Fruit fly (Drosophila melanogaster) whole organism, embryonic: ENCODE measurements around the gene sad.
A peak's percentile ranks its signal among the peaks of the same experiment; 100 is the strongest.

Experiments used
- B-H1 ChIP-seq: fragments of 200-800 bp; sonication (Bioruptor generic); IDR thresholded peaks from 3 replicates; pipeline ENCODE4 v1.3.6; 2022; ENCODE audit warnings: missing biosample characterization, missing genetic modification characterization
- CG11093 ChIP-seq: fragments of 200-800 bp; sonication (Bioruptor generic); IDR thresholded peaks from 3 replicates; pipeline ENCODE4 v1.3.6; 2022; ENCODE audit warnings: missing biosample characterization, missing genetic modification characterization
- CG11723 ChIP-seq: fragments of 200-800 bp; sonication (Bioruptor generic); optimal IDR thresholded peaks from 2 replicates; lab custom pipeline; 2017; ENCODE audit warnings: missing biosample characterization, mild to moderate bottlenecking, missing genetic modification characterization
- CG1233 ChIP-seq: fragments of 200-800 bp; sonication (Bioruptor generic); optimal IDR thresholded peaks from 4 replicates; lab custom pipeline; 2018; ENCODE audit warnings: missing biosample characterization, mild to moderate bottlenecking, missing genetic modification characterization
- CG13424 ChIP-seq: fragments of 200-800 bp; sonication (Bioruptor generic); optimal IDR thresholded peaks from 2 replicates; lab custom pipeline; 2019; ENCODE audit warnings: missing biosample characterization, mild to moderate bottlenecking, missing genetic modification characterization, moderate library complexity
- CG13894 ChIP-seq: fragments of 200-800 bp; sonication (Bioruptor generic); optimal IDR thresholded peaks from 3 replicates; lab custom pipeline; 2018; ENCODE audit warnings: missing biosample characterization, mild to moderate bottlenecking, missing genetic modification characterization, moderate library complexity
- CG16813 ChIP-seq: fragments of 200-800 bp; sonication (Bioruptor generic); IDR thresholded peaks from 3 replicates; pipeline ENCODE4 v1.3.6; 2022; ENCODE audit warnings: missing biosample characterization, missing genetic modification characterization; ENCODE audit not compliant: partially characterized antibody
- CG17612 ChIP-seq: fragments of 200-800 bp; sonication (Bioruptor generic); IDR thresholded peaks from 2 replicates; pipeline ENCODE4 v1.3.6; 2022; ENCODE audit warnings: missing biosample characterization, missing genetic modification characterization
- CG31441 ChIP-seq: fragments of 200-800 bp; sonication (Bioruptor generic); IDR thresholded peaks from 2 replicates; pipeline ENCODE4 v1.3.6; 2022; ENCODE audit warnings: missing biosample characterization, missing genetic modification characterization
- CG3838 ChIP-seq: fragments of 200-800 bp; sonication (Bioruptor generic); optimal IDR thresholded peaks from 3 replicates; lab custom pipeline; 2016; ENCODE audit warnings: missing biosample characterization, missing genetic modification characterization
- CG4730 ChIP-seq: fragments of 200-800 bp; sonication (Bioruptor generic); IDR thresholded peaks from 2 replicates; pipeline ENCODE4 v1.3.6; 2022; ENCODE audit warnings: missing biosample characterization, missing genetic modification characterization
- CG4820 ChIP-seq: fragments of 200-800 bp; sonication (Bioruptor generic); optimal IDR thresholded peaks from 3 replicates; lab custom pipeline; 2016; ENCODE audit warnings: missing biosample characterization, missing genetic modification characterization
- CG5245 ChIP-seq: fragments of 200-800 bp; sonication (Bioruptor generic); optimal IDR thresholded peaks from 3 replicates; lab custom pipeline; 2016; ENCODE audit warnings: missing biosample characterization, missing genetic modification characterization
- CG8478 ChIP-seq: fragments of >200 bp; optimal IDR thresholded peaks from 2 replicates; lab custom pipeline; 2018
- CG9727 ChIP-seq: fragments of 200-800 bp; sonication (Bioruptor generic); optimal IDR thresholded peaks from 3 replicates; lab custom pipeline; 2017; ENCODE audit warnings: missing biosample characterization, mild to moderate bottlenecking, missing genetic modification characterization
- D19B ChIP-seq: fragments of 200-800 bp; sonication (Bioruptor generic); optimal IDR thresholded peaks from 2 replicates; lab custom pipeline; 2017; ENCODE audit warnings: missing biosample characterization, mild to moderate bottlenecking, missing genetic modification characterization
- Dbx ChIP-seq: fragments of 200-800 bp; sonication (Bioruptor generic); IDR thresholded peaks from 3 replicates; pipeline ENCODE4 v1.3.6; 2022; ENCODE audit warnings: missing biosample characterization, missing genetic modification characterization
- Eip74EF ChIP-seq, 2 experiments: fragments of 200-800 bp in 1 of 2; fragments of >200 bp in 1 of 2; sonication (Bioruptor generic) in 1 of 2; optimal IDR thresholded peaks; 2 replicates each; lab custom pipeline; 2017 to 2019; ENCODE audit warnings: missing biosample characterization in 2 of 2, missing genetic modification characterization in 2 of 2, mild to moderate bottlenecking in 1 of 2, moderate library complexity in 1 of 2
- Ets97D ChIP-seq: fragments of 200-800 bp; sonication (Bioruptor generic); optimal IDR thresholded peaks from 3 replicates; lab custom pipeline; 2016; ENCODE audit warnings: missing biosample characterization, missing genetic modification characterization
- GATAe ChIP-seq: fragments of 200-800 bp; sonication (Bioruptor generic); conservative IDR thresholded peaks from 2 replicates; pipeline ENCODE4 v1.3.6; 2022; ENCODE audit warnings: missing biosample characterization, missing genetic modification characterization
- Gsc ChIP-seq: fragments of 200-800 bp; sonication (Bioruptor generic); IDR thresholded peaks from 2 replicates; pipeline ENCODE4 v1.3.6; 2022; ENCODE audit warnings: missing biosample characterization, missing genetic modification characterization
- Hey ChIP-seq: fragments of 200-800 bp; sonication (Bioruptor generic); optimal IDR thresholded peaks from 3 replicates; lab custom pipeline; 2018; ENCODE audit warnings: missing biosample characterization, mild to moderate bottlenecking, missing genetic modification characterization
- Jarid2 ChIP-seq: fragments of 200-800 bp; sonication (Bioruptor generic); optimal IDR thresholded peaks from 3 replicates; lab custom pipeline; 2017; ENCODE audit warnings: mild to moderate bottlenecking, missing biosample characterization, missing genetic modification reagents, missing genetic modification characterization
- Med ChIP-seq: fragments of 200-800 bp; sonication (Bioruptor generic); peaks from one replicate; lab custom pipeline; 2016; ENCODE audit warnings: missing biosample characterization, missing genetic modification characterization, mild to moderate bottlenecking, inconsistent platforms, moderate library complexity
- NC2α ChIP-seq: fragments of 200-800 bp; sonication (Bioruptor generic); optimal IDR thresholded peaks from 2 replicates; lab custom pipeline; 2016; ENCODE audit warnings: missing biosample characterization, missing genetic modification characterization
- Ravus ChIP-seq: fragments of 200-800 bp; sonication (Bioruptor generic); IDR thresholded peaks from 2 replicates; pipeline ENCODE4 v1.3.6; 2022; ENCODE audit warnings: missing biosample characterization, missing genetic modification characterization
- Usf ChIP-seq: fragments of 200-800 bp; sonication (Bioruptor generic); optimal IDR thresholded peaks from 2 replicates; lab custom pipeline; 2017; ENCODE audit warnings: missing genotype, missing biosample characterization, missing genetic modification characterization
- amos ChIP-seq: fragments of 200-800 bp; sonication (Bioruptor generic); IDR thresholded peaks from 2 replicates; pipeline ENCODE4 v1.3.6; 2022; ENCODE audit warnings: missing biosample characterization, missing genetic modification characterization; ENCODE audit not compliant: partially characterized antibody
- az2 ChIP-seq: fragments of 200-800 bp; sonication (Bioruptor generic); optimal IDR thresholded peaks from 3 replicates; lab custom pipeline; 2016; ENCODE audit warnings: missing biosample characterization, missing genetic modification characterization
- cad ChIP-seq: fragments of >200 bp; optimal IDR thresholded peaks from 2 replicates; lab custom pipeline; 2017; ENCODE audit warnings: missing biosample characterization, missing genetic modification characterization
- cas ChIP-seq: fragments of 200-800 bp; sonication (Bioruptor generic); IDR thresholded peaks from 2 replicates; pipeline ENCODE4 v1.3.6; 2022; ENCODE audit warnings: missing biosample characterization, missing genetic modification characterization
- chif ChIP-seq, 2 experiments: fragments of 200-800 bp; sonication (Bioruptor generic); optimal IDR thresholded peaks; 3 replicates each; lab custom pipeline; 2016; ENCODE audit warnings: missing biosample characterization in 2 of 2, missing genetic modification characterization in 2 of 2
- croc ChIP-seq: fragments of 200-800 bp; sonication (Bioruptor generic); conservative IDR thresholded peaks from 3 replicates; pipeline ENCODE4 v1.3.6; 2022; ENCODE audit warnings: missing biosample characterization, missing genetic modification characterization
- disco-r ChIP-seq: fragments of 200-800 bp; sonication (Bioruptor generic); optimal IDR thresholded peaks from 2 replicates; lab custom pipeline; 2016; ENCODE audit warnings: missing biosample characterization, missing genetic modification characterization
- ems ChIP-seq: fragments of 200-800 bp; sonication (Bioruptor generic); optimal IDR thresholded peaks from 3 replicates; lab custom pipeline; 2016; ENCODE audit warnings: missing biosample characterization, missing genetic modification characterization
- eve ChIP-seq, 2 experiments: fragments of >200 bp; optimal IDR thresholded peaks; 2 replicates each; lab custom pipeline; 2017; ENCODE audit warnings: missing biosample characterization in 2 of 2, missing genetic modification characterization in 2 of 2
- gem ChIP-seq: fragments of 200-800 bp; sonication (Bioruptor generic); optimal IDR thresholded peaks from 2 replicates; lab custom pipeline; 2019; ENCODE audit warnings: missing biosample characterization, mild to moderate bottlenecking, missing genetic modification characterization, moderate library complexity
- h ChIP-seq: fragments of >200 bp; optimal IDR thresholded peaks from 2 replicates; lab custom pipeline; 2017
- kah ChIP-seq: fragments of 200-800 bp; sonication (Bioruptor generic); optimal IDR thresholded peaks from 2 replicates; lab custom pipeline; 2018; ENCODE audit warnings: missing biosample characterization, mild to moderate bottlenecking, missing genetic modification characterization
- knrl ChIP-seq: fragments of 200-800 bp; sonication (Bioruptor generic); IDR thresholded peaks from 3 replicates; pipeline ENCODE4 v1.3.6; 2022; ENCODE audit warnings: missing biosample characterization, missing genetic modification characterization; ENCODE audit not compliant: partially characterized antibody
- lmd ChIP-seq: fragments of 200-800 bp; sonication (Bioruptor generic); IDR thresholded peaks from 2 replicates; pipeline ENCODE4 v1.3.6; 2022; ENCODE audit warnings: missing biosample characterization, missing genetic modification characterization
- mirr ChIP-seq: fragments of 200-800 bp; sonication (Bioruptor generic); optimal IDR thresholded peaks from 3 replicates; lab custom pipeline; 2018; ENCODE audit warnings: missing biosample characterization, mild to moderate bottlenecking, missing genetic modification characterization
- oc ChIP-seq: fragments of 200-800 bp; sonication (Bioruptor generic); optimal IDR thresholded peaks from 2 replicates; lab custom pipeline; 2018; ENCODE audit warnings: missing biosample characterization, mild to moderate bottlenecking, missing genetic modification characterization, moderate library complexity
- repo ChIP-seq: fragments of 200-800 bp; sonication (Bioruptor generic); optimal IDR thresholded peaks from 2 replicates; lab custom pipeline; 2016; ENCODE audit warnings: missing biosample characterization, missing genetic modification characterization
- sens-2 ChIP-seq: fragments of 200-800 bp; sonication (Bioruptor generic); IDR thresholded peaks from 2 replicates; pipeline ENCODE4 v1.3.6; 2022; ENCODE audit warnings: missing biosample characterization, missing genetic modification characterization
- sna ChIP-seq: fragments of 200-800 bp; sonication (Bioruptor generic); IDR thresholded peaks from 2 replicates; pipeline ENCODE4 v1.3.6; 2022; ENCODE audit warnings: missing biosample characterization, missing genetic modification characterization; ENCODE audit not compliant: partially characterized antibody
- sr ChIP-seq: fragments of 200-800 bp; sonication (Bioruptor generic); IDR thresholded peaks from 3 replicates; pipeline ENCODE4 v1.3.6; 2022; ENCODE audit warnings: missing biosample characterization, missing genetic modification characterization
- tgo ChIP-seq: fragments of 200-800 bp; sonication (Bioruptor generic); IDR thresholded peaks from 3 replicates; pipeline ENCODE4 v1.3.6; 2022; ENCODE audit warnings: missing biosample characterization, missing genetic modification characterization
- toy ChIP-seq: fragments of 200-800 bp; sonication (Bioruptor generic); IDR thresholded peaks from 2 replicates; pipeline ENCODE4 v1.3.6; 2022; ENCODE audit warnings: missing biosample characterization, missing genetic modification characterization
- tup ChIP-seq: fragments of 200-800 bp; sonication (Bioruptor generic); optimal IDR thresholded peaks from 2 replicates; lab custom pipeline; 2016; ENCODE audit warnings: missing biosample characterization, mild to moderate bottlenecking, missing genetic modification characterization, moderate library complexity

The sad gene

DNA sequence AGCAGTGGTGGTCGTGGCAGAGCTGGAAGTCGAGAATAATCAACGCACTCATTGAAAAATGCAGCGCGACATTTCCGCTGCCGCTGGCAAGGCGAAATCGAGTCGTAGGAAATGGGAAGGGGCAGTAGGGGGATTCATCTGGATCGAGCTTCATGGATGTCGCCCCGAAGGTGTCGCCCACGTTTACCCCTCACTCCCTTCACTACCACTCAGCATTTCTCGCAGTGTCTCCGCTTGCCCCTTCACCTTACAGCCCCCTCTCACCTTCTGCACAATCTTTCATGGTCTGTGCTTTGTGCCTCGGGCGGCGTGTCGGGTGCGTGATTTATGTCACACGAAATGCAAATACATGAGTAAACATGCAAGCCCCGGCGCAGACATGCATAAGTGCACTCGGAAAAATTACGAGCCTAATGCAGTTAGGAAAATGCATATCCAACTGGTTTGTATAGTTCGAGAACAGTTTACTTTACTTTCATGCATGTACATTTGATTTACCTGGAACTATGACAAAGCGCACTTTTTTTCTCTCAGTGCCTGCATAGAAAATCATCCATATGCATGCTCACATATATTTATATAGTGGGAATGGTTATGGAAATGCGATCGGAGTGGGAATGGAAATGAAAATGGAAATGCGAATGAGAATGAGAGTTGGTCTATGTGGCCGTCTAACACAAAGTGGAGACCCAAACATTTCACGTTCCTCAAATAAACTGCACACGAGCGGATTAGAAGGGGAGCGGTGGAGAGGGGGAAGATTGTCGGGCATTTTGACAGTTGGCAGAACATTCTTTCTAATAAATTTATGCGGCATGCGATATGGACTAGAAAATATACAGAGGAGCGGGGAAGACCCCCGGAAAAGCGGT is 27.4 kb upstream of the sad start (continued):
- peak; percentile 94 for TF ChIP-seq CG4820
- peak; percentile 92 for TF ChIP-seq CG11093 (GFP tag; lab: Robert Waterston, UW)
- TF ChIP-seq GATAe, result no peak
- peak; percentile 82 for TF ChIP-seq kah (GFP tag; lab: Kevin White, UChicago)
- TF ChIP-seq Ets97D (GFP tag; lab: Kevin White, UChicago), result peak; percentile 74
- peak; percentile 97 for TF ChIP-seq Med (GFP tag; lab: Kevin White, UChicago)
- TF ChIP-seq tup, result peak; percentile 52
- peak; percentile 89 for TF ChIP-seq CG13424 (tag; lab: Kevin White, UChicago)
- no peak for TF ChIP-seq CG8478 (lab: Kevin White, UChicago)
- peak; percentile 79 for TF ChIP-seq tgo
- no peak for TF ChIP-seq D19B (GFP tag; lab: Kevin White, UChicago)
- TF ChIP-seq gem, result peak; percentile 94
- peak; percentile 38 for TF ChIP-seq Usf (GFP tag; lab: Kevin White, UChicago)
- TF ChIP-seq CG9727 (GFP tag; lab: Kevin White, UChicago), result peak; percentile 73
- TF ChIP-seq cad (GFP tag; lab: Kevin White, UChicago), result no peak
- TF ChIP-seq eve (GFP tag; optimal IDR thresholded peaks at IDR 0.05; lab: Kevin White, UChicago), result peak in 1 of 2 experiments; percentile 95
- peak; percentile 89 for TF ChIP-seq CG5245 (GFP tag; lab: Kevin White, UChicago)
- no peak for TF ChIP-seq mirr (GFP tag; lab: Kevin White, UChicago)
- no peak for TF ChIP-seq Dbx (GFP tag; lab: Robert Waterston, UW)
- peak; percentile 91 for TF ChIP-seq sens-2 (GFP tag; lab: Robert Waterston, UW)
- TF ChIP-seq B-H1, result peak; percentile 84
- TF ChIP-seq Hey (tag; lab: Kevin White, UChicago), result peak; percentile 23
- no peak for TF ChIP-seq amos (GFP tag; lab: Robert Waterston, UW)
- peak; percentile 97 for TF ChIP-seq oc (tag; lab: Kevin White, UChicago)
- peak; percentile 88 for TF ChIP-seq ems (GFP tag; lab: Kevin White, UChicago)
- peak; percentile 88 for TF ChIP-seq lmd (GFP tag; lab: Robert Waterston, UW)
- TF ChIP-seq croc (GFP tag; lab: Robert Waterston, UW), result peak; percentile 93
- TF ChIP-seq h (lab: Kevin White, UChicago), result no peak
- peak; percentile 83 for TF ChIP-seq disco-r (GFP tag; lab: Kevin White, UChicago)
- peak; percentile 89 for TF ChIP-seq CG4730 (GFP tag; lab: Robert Waterston, UW)
- peak; percentile 86 for TF ChIP-seq NC2α (GFP tag; lab: Kevin White, UChicago)
- peak; percentile 56; the same call in 1 of the 2 replicates for TF ChIP-seq toy (GFP tag; lab: Robert Waterston, UW)
- no peak for TF ChIP-seq sna (GFP tag; lab: Robert Waterston, UW)
- TF ChIP-seq Jarid2 (GFP tag; lab: Kevin White, UChicago), result peak; percentile 62
- peak; percentile 90 to 94 for TF ChIP-seq chif (GFP tag; optimal IDR thresholded peaks at IDR 0.05; lab: Kevin White, UChicago)
- peak; percentile 91 for TF ChIP-seq Gsc (GFP tag; lab: Robert Waterston, UW)
- peak; percentile 63 for TF ChIP-seq CG3838 (GFP tag; lab: Kevin White, UChicago)
- peak; percentile 94 for TF ChIP-seq CG31441 (GFP tag; lab: Robert Waterston, UW)
- TF ChIP-seq cas (GFP tag; lab: Robert Waterston, UW), result no peak
- peak in 1 of 2 experiments; percentile 89 for TF ChIP-seq Eip74EF (GFP tag; optimal IDR thresholded peaks at IDR 0.05; lab: Kevin White, UChicago)
- TF ChIP-seq repo, result peak; percentile 88
- no peak for TF ChIP-seq CG13894 (tag; lab: Kevin White, UChicago)
- peak; percentile 82 for TF ChIP-seq CG1233 (GFP tag; lab: Kevin White, UChicago)
- TF ChIP-seq Ravus (GFP tag; lab: Robert Waterston, UW), result peak; percentile 35; the same call in 1 of the 2 replicates
- TF ChIP-seq sr (GFP tag; lab: Robert Waterston, UW), result peak; percentile 94
- TF ChIP-seq az2 (GFP tag; lab: Kevin White, UChicago), result peak; percentile 95
- peak; percentile 79 for TF ChIP-seq CG11723 (GFP tag; lab: Kevin White, UChicago)
- peak; percentile 66; the same call in 1 of the 2 replicates for TF ChIP-seq CG17612
- TF ChIP-seq CG16813 (GFP tag; lab: Robert Waterston, UW), result no peak
- TF ChIP-seq knrl (GFP tag; lab: Robert Waterston, UW), result 0 out of 3 replicates have a peak, but pooled peaks have one; percentile 27
